Fruit fly (Drosophila melanogaster) whole organism, embryonic: Measurements from ENCODE around the gene CIA30.
A peak's percentile ranks its signal among the peaks of the same experiment; 100 is the strongest.

Experiments used
- Ada2b ChIP-seq: fragments of 200-800 bp; sonication (Bioruptor generic); IDR thresholded peaks from 2 replicates; pipeline ENCODE4 v1.3.6; 2022; ENCODE audit warnings: missing biosample characterization, missing genetic modification characterization
- Atf3 ChIP-seq: fragments of 200-800 bp; sonication (Bioruptor generic); optimal IDR thresholded peaks from 3 replicates; lab custom pipeline; 2016; ENCODE audit warnings: missing biosample characterization, missing genetic modification characterization
- CG1024 ChIP-seq: fragments of 200-800 bp; sonication (Bioruptor generic); IDR thresholded peaks from 2 replicates; pipeline ENCODE4 v1.3.6; 2022; ENCODE audit warnings: missing biosample characterization, missing genetic modification characterization
- CG11085 ChIP-seq: fragments of 200-800 bp; sonication (Bioruptor generic); IDR thresholded peaks from 2 replicates; pipeline ENCODE4 v1.3.6; 2022; ENCODE audit warnings: missing biosample characterization, missing genetic modification characterization
- CG12236 ChIP-seq: fragments of 200-800 bp; sonication (Bioruptor generic); optimal IDR thresholded peaks from 2 replicates; lab custom pipeline; 2016; ENCODE audit warnings: missing biosample characterization, missing genetic modification characterization
- CG1233 ChIP-seq: fragments of 200-800 bp; sonication (Bioruptor generic); optimal IDR thresholded peaks from 4 replicates; lab custom pipeline; 2018; ENCODE audit warnings: missing biosample characterization, mild to moderate bottlenecking, missing genetic modification characterization
- CG14050 ChIP-seq: fragments of 200-800 bp; sonication (Bioruptor generic); IDR thresholded peaks from 3 replicates; pipeline ENCODE4 v1.3.6; 2022; ENCODE audit warnings: missing biosample characterization, missing genetic modification characterization
- CG1529 ChIP-seq: fragments of 200-800 bp; sonication (Bioruptor generic); optimal IDR thresholded peaks from 3 replicates; lab custom pipeline; 2018; ENCODE audit warnings: missing biosample characterization, missing genetic modification characterization
- CG17385 ChIP-seq: fragments of 200-800 bp; sonication (Bioruptor generic); optimal IDR thresholded peaks from 3 replicates; lab custom pipeline; 2018; ENCODE audit warnings: missing biosample characterization, mild to moderate bottlenecking, missing genetic modification characterization
- CG2120 ChIP-seq: fragments of 200-800 bp; sonication (Bioruptor generic); optimal IDR thresholded peaks from 3 replicates; lab custom pipeline; 2016; ENCODE audit warnings: missing biosample characterization, missing genetic modification characterization
- CG32772 ChIP-seq: fragments of 200-800 bp; sonication (Bioruptor generic); IDR thresholded peaks from 2 replicates; pipeline ENCODE4 v1.3.6; 2022; ENCODE audit warnings: missing biosample characterization, missing genetic modification characterization
- CG3407 ChIP-seq: fragments of 200-800 bp; sonication (Bioruptor generic); optimal IDR thresholded peaks from 2 replicates; lab custom pipeline; 2018; ENCODE audit warnings: missing biosample characterization, mild to moderate bottlenecking, missing genetic modification characterization
- CG4282 ChIP-seq: fragments of 200-800 bp; sonication (Bioruptor generic); optimal IDR thresholded peaks from 2 replicates; lab custom pipeline; 2016; ENCODE audit warnings: missing biosample characterization, missing genetic modification characterization
- CG4404 ChIP-seq: fragments of 200-800 bp; sonication (Bioruptor generic); IDR thresholded peaks from 2 replicates; pipeline ENCODE4 v1.3.6; 2022; ENCODE audit warnings: missing biosample characterization, missing genetic modification characterization
- CG6175 ChIP-seq: fragments of 200-800 bp; sonication (Bioruptor generic); IDR thresholded peaks from 3 replicates; pipeline ENCODE4 v1.3.6; 2022; ENCODE audit warnings: missing biosample characterization, missing genetic modification characterization
- CG8944 ChIP-seq: fragments of 200-800 bp; sonication (Bioruptor generic); optimal IDR thresholded peaks from 3 replicates; lab custom pipeline; 2016; ENCODE audit warnings: missing biosample characterization, missing genetic modification characterization
- Dip2 ChIP-seq: fragments of 200-800 bp; sonication (Bioruptor generic); IDR thresholded peaks from 2 replicates; pipeline ENCODE4 v1.3.6; 2022; ENCODE audit warnings: missing biosample characterization, missing genetic modification characterization
- Doc2 ChIP-seq: fragments of 200-800 bp; sonication (Bioruptor generic); IDR thresholded peaks from 2 replicates; pipeline ENCODE4 v1.3.6; 2022; ENCODE audit warnings: missing biosample characterization, missing genetic modification characterization
- Eip74EF ChIP-seq, 2 experiments: fragments of 200-800 bp in 1 of 2; fragments of >200 bp in 1 of 2; sonication (Bioruptor generic) in 1 of 2; optimal IDR thresholded peaks; 2 replicates each; lab custom pipeline; 2017 to 2019; ENCODE audit warnings: missing biosample characterization in 2 of 2, missing genetic modification characterization in 2 of 2, mild to moderate bottlenecking in 1 of 2, moderate library complexity in 1 of 2
- Lhr ChIP-seq: fragments of 200-800 bp; sonication (Bioruptor generic); optimal IDR thresholded peaks from 3 replicates; lab custom pipeline; 2017; ENCODE audit warnings: mild to moderate bottlenecking, missing biosample characterization, missing genetic modification reagents, missing genetic modification characterization
- Mrtf ChIP-seq: fragments of 200-800 bp; sonication (Bioruptor generic); IDR thresholded peaks from 3 replicates; pipeline ENCODE4 v1.3.6; 2022; ENCODE audit warnings: missing biosample characterization, missing genetic modification characterization
- NC2β ChIP-seq: fragments of 200-800 bp; sonication (Bioruptor generic); optimal IDR thresholded peaks from 2 replicates; lab custom pipeline; 2016; ENCODE audit warnings: missing biosample characterization, missing genetic modification characterization
- NFAT ChIP-seq: fragments of 200-800 bp; sonication (Bioruptor generic); IDR thresholded peaks from 2 replicates; pipeline ENCODE4 v1.3.6; 2022; ENCODE audit warnings: missing biosample characterization, missing genetic modification characterization
- Side ChIP-seq: fragments of 200-800 bp; sonication (Bioruptor generic); optimal IDR thresholded peaks from 2 replicates; lab custom pipeline; 2016; ENCODE audit warnings: missing biosample characterization, missing genetic modification characterization
- bowl ChIP-seq: fragments of 200-800 bp; sonication (Bioruptor generic); IDR thresholded peaks from 2 replicates; pipeline ENCODE4 v1.3.6; 2022; ENCODE audit warnings: missing biosample characterization, missing genetic modification characterization
- bsh ChIP-seq, 2 experiments: fragments of 200-800 bp; sonication (Bioruptor generic); optimal IDR thresholded peaks; 2 replicates each; lab custom pipeline; 2017 to 2018; ENCODE audit warnings: mild to moderate bottlenecking in 2 of 2, missing biosample characterization in 2 of 2, missing genetic modification characterization in 2 of 2, moderate library complexity in 1 of 2
- cad ChIP-seq: fragments of >200 bp; optimal IDR thresholded peaks from 2 replicates; lab custom pipeline; 2017; ENCODE audit warnings: missing biosample characterization, missing genetic modification characterization
- dan ChIP-seq: fragments of 200-800 bp; sonication (Bioruptor generic); IDR thresholded peaks from 2 replicates; pipeline ENCODE4 v1.3.6; 2022; ENCODE audit warnings: missing biosample characterization, missing genetic modification characterization
- disco-r ChIP-seq: fragments of 200-800 bp; sonication (Bioruptor generic); optimal IDR thresholded peaks from 2 replicates; lab custom pipeline; 2016; ENCODE audit warnings: missing biosample characterization, missing genetic modification characterization
- dm ChIP-seq: fragments of 200-800 bp; sonication (Bioruptor generic); optimal IDR thresholded peaks from 3 replicates; lab custom pipeline; 2016; ENCODE audit warnings: missing biosample characterization, missing genetic modification characterization
- exex ChIP-seq: fragments of 200-800 bp; sonication (Bioruptor generic); optimal IDR thresholded peaks from 4 replicates; lab custom pipeline; 2018; ENCODE audit warnings: missing biosample characterization, mild to moderate bottlenecking, missing genetic modification characterization, moderate library complexity
- fu2 ChIP-seq: fragments of 200-800 bp; sonication (Bioruptor generic); optimal IDR thresholded peaks from 2 replicates; lab custom pipeline; 2016; ENCODE audit warnings: missing biosample characterization, missing genetic modification characterization
- grn ChIP-seq: fragments of 200-800 bp; sonication (Bioruptor generic); optimal IDR thresholded peaks from 3 replicates; lab custom pipeline; 2017; ENCODE audit warnings: missing biosample characterization, missing genetic modification characterization
- gsb-n ChIP-seq: fragments of 200-800 bp; sonication (Bioruptor generic); optimal IDR thresholded peaks from 3 replicates; lab custom pipeline; 2018; ENCODE audit warnings: missing biosample characterization, mild to moderate bottlenecking, missing genetic modification characterization
- gt ChIP-seq: fragments of 200-800 bp; sonication (Bioruptor generic); IDR thresholded peaks from 2 replicates; pipeline ENCODE4 v1.3.6; 2022; ENCODE audit warnings: missing biosample characterization, missing genetic modification characterization
- h ChIP-seq: fragments of >200 bp; optimal IDR thresholded peaks from 2 replicates; lab custom pipeline; 2017
- her ChIP-seq: fragments of 200-800 bp; sonication (Bioruptor generic); optimal IDR thresholded peaks from 2 replicates; lab custom pipeline; 2016; ENCODE audit warnings: missing biosample characterization, missing genetic modification characterization
- hkb ChIP-seq, 2 experiments: fragments of 200-800 bp in 1 of 2; fragments of >200 bp in 1 of 2; sonication (Bioruptor generic) in 1 of 2; IDR thresholded peaks in 1 of 2; optimal IDR thresholded peaks in 1 of 2; 2 replicates each; pipeline versions ENCODE4 v1.3.6 to Lab custom; 2017 to 2022; ENCODE audit warnings: missing biosample characterization in 1 of 2, missing genetic modification characterization in 1 of 2
- inv ChIP-seq: fragments of 200-800 bp; sonication (Bioruptor generic); IDR thresholded peaks from 2 replicates; pipeline ENCODE4 v1.3.6; 2022; ENCODE audit warnings: missing biosample characterization, missing genetic modification characterization; ENCODE audit not compliant: partially characterized antibody
- klu ChIP-seq: fragments of 200-800 bp; sonication (Bioruptor generic); IDR thresholded peaks from 2 replicates; pipeline ENCODE4 v1.3.6; 2022; ENCODE audit warnings: missing biosample characterization, missing genetic modification characterization
- knrl ChIP-seq: fragments of 200-800 bp; sonication (Bioruptor generic); IDR thresholded peaks from 3 replicates; pipeline ENCODE4 v1.3.6; 2022; ENCODE audit warnings: missing biosample characterization, missing genetic modification characterization; ENCODE audit not compliant: partially characterized antibody
- lilli ChIP-seq: fragments of 200-800 bp; sonication (Bioruptor generic); optimal IDR thresholded peaks from 3 replicates; lab custom pipeline; 2016; ENCODE audit warnings: missing biosample characterization, missing genetic modification characterization
- lola ChIP-seq, 3 experiments: fragments of >200 bp in 2 of 3; fragments of 200-800 bp in 1 of 3; sonication (Bioruptor generic) in 1 of 3; optimal IDR thresholded peaks; 2 replicates each; lab custom pipeline; 2017 to 2019; ENCODE audit warnings: missing biosample characterization in 3 of 3, missing genetic modification characterization in 3 of 3, mild to moderate bottlenecking in 1 of 3, moderate library complexity in 1 of 3
- lov ChIP-seq, 2 experiments: fragments of 200-800 bp in 1 of 2; fragments of >200 bp in 1 of 2; sonication (Bioruptor generic) in 1 of 2; IDR thresholded peaks in 1 of 2; optimal IDR thresholded peaks in 1 of 2; 2 replicates in 1 of 2; 3 replicates in 1 of 2; pipeline versions ENCODE4 v1.3.6 to Lab custom; 2017 to 2022; ENCODE audit warnings: missing biosample characterization in 1 of 2, missing genetic modification characterization in 1 of 2
- mam ChIP-seq: fragments of 200-800 bp; sonication (Bioruptor generic); optimal IDR thresholded peaks from 3 replicates; lab custom pipeline; 2016; ENCODE audit warnings: missing biosample characterization, missing genetic modification characterization
- pnt ChIP-seq: fragments of 200-800 bp; sonication (Bioruptor generic); optimal IDR thresholded peaks from 3 replicates; lab custom pipeline; 2016; ENCODE audit warnings: missing biosample characterization, missing genetic modification characterization
- tio ChIP-seq: fragments of 200-800 bp; sonication (Bioruptor generic); optimal IDR thresholded peaks from 2 replicates; lab custom pipeline; 2017; ENCODE audit warnings: missing biosample characterization, missing genetic modification characterization, inconsistent platforms
- tll ChIP-seq, 2 experiments: fragments of 200-800 bp in 1 of 2; fragments of >200 bp in 1 of 2; sonication (Bioruptor generic) in 1 of 2; optimal IDR thresholded peaks; 2 replicates each; lab custom pipeline; 2017 to 2019; ENCODE audit warnings: missing biosample characterization in 2 of 2, missing genetic modification characterization in 2 of 2, mild to moderate bottlenecking in 1 of 2, moderate library complexity in 1 of 2
- trh ChIP-seq: fragments of 200-800 bp; sonication (Bioruptor generic); optimal IDR thresholded peaks from 2 replicates; lab custom pipeline; 2016; ENCODE audit warnings: missing biosample characterization, missing genetic modification characterization
- wdn ChIP-seq: fragments of 200-800 bp; sonication (Bioruptor generic); IDR thresholded peaks from 2 replicates; pipeline ENCODE4 v1.3.6; 2022; ENCODE audit warnings: missing biosample characterization, missing genetic modification characterization
- wek ChIP-seq: fragments of 200-800 bp; sonication (Bioruptor generic); optimal IDR thresholded peaks from 3 replicates; lab custom pipeline; 2018; ENCODE audit warnings: missing biosample characterization, mild to moderate bottlenecking, missing genetic modification characterization, moderate library complexity

The CIA30 gene

dm6 chr3R:29763154-29763553, 26.4 kb downstream of the CIA30 start (continued):
- peak; percentile 24 for TF ChIP-seq CG8944 (GFP tag; lab: Kevin White, UChicago)
- TF ChIP-seq her (GFP tag; lab: Kevin White, UChicago), result no peak
- peak; percentile 23 for TF ChIP-seq mam (GFP tag; lab: Kevin White, UChicago)
- TF ChIP-seq tio, result peak; percentile 31
- no peak for TF ChIP-seq bowl
- TF ChIP-seq CG1024 (GFP tag; lab: Robert Waterston, UW), result no peak
- TF ChIP-seq Ada2b, result peak; percentile 53
- TF ChIP-seq CG4404 (GFP tag; lab: Robert Waterston, UW), result no peak
- TF ChIP-seq NC2β (GFP tag; lab: Kevin White, UChicago), result no peak
- no peak for TF ChIP-seq CG3407 (GFP tag; lab: Kevin White, UChicago)
- no peak for TF ChIP-seq CG1233 (GFP tag; lab: Kevin White, UChicago)
- no peak for TF ChIP-seq CG4282
- TF ChIP-seq CG11085 (GFP tag; lab: Robert Waterston, UW), result no peak
- peak; percentile 22 for TF ChIP-seq Side (GFP tag; lab: Kevin White, UChicago)
- no peak for TF ChIP-seq h (lab: Kevin White, UChicago)
- no peak for TF ChIP-seq NFAT (GFP tag; lab: Robert Waterston, UW)
- TF ChIP-seq gsb-n, result no peak
- TF ChIP-seq lola (GFP tag; optimal IDR thresholded peaks at IDR 0.05; lab: Kevin White, UChicago), result no peak
- TF ChIP-seq CG1529 (GFP tag; lab: Kevin White, UChicago), result no peak
- TF ChIP-seq tll (GFP tag; optimal IDR thresholded peaks at IDR 0.05; lab: Kevin White, UChicago), result no peak
- no peak for TF ChIP-seq klu (GFP tag; lab: Robert Waterston, UW)
- no peak for TF ChIP-seq trh
- TF ChIP-seq Lhr (GFP tag; lab: Kevin White, UChicago), result no peak
- no peak for TF ChIP-seq Dip2
- no peak for TF ChIP-seq inv (GFP tag; lab: Robert Waterston, UW)
- no peak for TF ChIP-seq CG14050 (GFP tag; lab: Robert Waterston, UW)
- no peak for TF ChIP-seq dan (GFP tag; lab: Robert Waterston, UW)
- TF ChIP-seq Doc2 (GFP tag; lab: Robert Waterston, UW), result no peak
- TF ChIP-seq hkb (optimal IDR thresholded peaks at IDR 0.05; lab: Kevin White, UChicago), result no peak
- TF ChIP-seq hkb (GFP tag; IDR thresholded peaks at IDR 0.05; lab: Robert Waterston, UW), result 0 out of 2 replicates have a peak, but pooled peaks have one; percentile 29
- TF ChIP-seq gt (GFP tag; lab: Robert Waterston, UW), result no peak
- no peak for TF ChIP-seq knrl (GFP tag; lab: Robert Waterston, UW)
- no peak for TF ChIP-seq disco-r (GFP tag; lab: Kevin White, UChicago)
- no peak for TF ChIP-seq pnt (GFP tag; lab: Kevin White, UChicago)
- TF ChIP-seq Mrtf, result 0 out of 3 replicates have a peak, but pooled peaks have one; percentile 41
- TF ChIP-seq CG12236 (GFP tag; lab: Kevin White, UChicago), result no peak
- TF ChIP-seq exex (tag; lab: Kevin White, UChicago), result no peak
- no peak for TF ChIP-seq Eip74EF (GFP tag; optimal IDR thresholded peaks at IDR 0.05; lab: Kevin White, UChicago)
- TF ChIP-seq fu2 (GFP tag; lab: Kevin White, UChicago), result no peak
- TF ChIP-seq bsh (GFP tag; optimal IDR thresholded peaks at IDR 0.05; lab: Kevin White, UChicago), result peak in 1 of 2 experiments; percentile 49
- TF ChIP-seq Atf3 (GFP tag; lab: Kevin White, UChicago), result peak; percentile 14
- TF ChIP-seq CG2120 (GFP tag; lab: Kevin White, UChicago), result peak; percentile 2
- no peak for TF ChIP-seq CG6175 (GFP tag; lab: Robert Waterston, UW)
- no peak for TF ChIP-seq cad (GFP tag; lab: Kevin White, UChicago)
- TF ChIP-seq lov (optimal IDR thresholded peaks at IDR 0.05; lab: Kevin White, UChicago), result no peak
- no peak for TF ChIP-seq lov (GFP tag; IDR thresholded peaks at IDR 0.05; lab: Robert Waterston, UW)
- TF ChIP-seq lilli (GFP tag; lab: Kevin White, UChicago), result peak; percentile 30
- TF ChIP-seq dm (GFP tag; lab: Kevin White, UChicago), result no peak
- no peak for TF ChIP-seq wdn (GFP tag; lab: Robert Waterston, UW)
- no peak for TF ChIP-seq wek (GFP tag; lab: Kevin White, UChicago)
- TF ChIP-seq CG32772 (GFP tag; lab: Robert Waterston, UW), result 0 out of 2 replicates have a peak, but pooled peaks have one; percentile 20
- TF ChIP-seq CG17385, result peak; percentile 9
- TF ChIP-seq grn (GFP tag; lab: Kevin White, UChicago), result no peak
